Fruit fly (Drosophila melanogaster) whole organism, wandering third instar larva: Measurements from ENCODE around the gene Cyp6a18.

ENCODE experiments used
- CG32264 ChIP-seq: fragments of 200-800 bp; sonication (Bioruptor generic); optimal IDR thresholded peaks from 2 replicates; lab custom pipeline; 2016; ENCODE audit warnings: missing biosample characterization, missing genetic modification characterization
- CrebA ChIP-seq: fragments of 200-800 bp; sonication (Bioruptor generic); optimal IDR thresholded peaks from 2 replicates; lab custom pipeline; 2016; ENCODE audit warnings: missing biosample characterization, mild to moderate bottlenecking, missing genetic modification characterization, borderline replicate concordance
- Dfd ChIP-seq: fragments of >200 bp; optimal IDR thresholded peaks from 2 replicates; lab custom pipeline; 2017; ENCODE audit warnings: missing biosample characterization, missing genetic modification characterization
- Dif ChIP-seq: fragments of 200-275, 200-300 bp; sonication (Bioruptor generic); optimal IDR thresholded peaks from 2 replicates; lab custom pipeline; 2018; ENCODE audit warnings: missing biosample characterization, missing genetic modification characterization; ENCODE audit not compliant: partially characterized antibody
- HLH106 ChIP-seq: fragments of 200-800 bp; optimal IDR thresholded peaks from 3 replicates; lab custom pipeline; 2019; ENCODE audit warnings: missing biosample characterization, mild to moderate bottlenecking, missing genetic modification characterization, moderate library complexity
- Hnf4 ChIP-seq: fragments of 200-800 bp; sonication (Bioruptor generic); optimal IDR thresholded peaks from 2 replicates; lab custom pipeline; 2016; ENCODE audit warnings: missing biosample characterization, mild to moderate bottlenecking, missing genetic modification characterization
- Hr78 ChIP-seq: fragments of >200 bp; optimal IDR thresholded peaks from 2 replicates; lab custom pipeline; 2017; ENCODE audit warnings: missing biosample characterization, missing genetic modification characterization
- Hr83 ChIP-seq: fragments of 200-300 bp; sonication (Bioruptor generic); optimal IDR thresholded peaks from 2 replicates; lab custom pipeline; 2016; ENCODE audit warnings: missing biosample characterization, mild to moderate bottlenecking, missing genetic modification characterization, moderate library complexity; ENCODE audit not compliant: poor library complexity, severe bottlenecking
- Jra ChIP-seq: sonication (Bioruptor generic); optimal IDR thresholded peaks from 2 replicates; lab custom pipeline; 2016; ENCODE audit warnings: missing biosample characterization, missing genetic modification characterization
- Mio ChIP-seq: sonication (Bioruptor generic); optimal IDR thresholded peaks from 2 replicates; lab custom pipeline; 2016; ENCODE audit warnings: missing biosample characterization, missing genetic modification characterization
- Myc ChIP-seq: fragments of >200 bp; optimal IDR thresholded peaks from 2 replicates; lab custom pipeline; 2017
- Rel ChIP-seq, 2 experiments: fragments of 200-800 bp; sonication (Bioruptor generic) in 1 of 2; optimal IDR thresholded peaks; 2 replicates in 1 of 2; 3 replicates in 1 of 2; lab custom pipeline; 2016 to 2019; ENCODE audit warnings: mild to moderate bottlenecking in 2 of 2, missing biosample characterization in 2 of 2, missing genetic modification characterization in 2 of 2, moderate library complexity in 1 of 2
- Sp1 ChIP-seq: fragments of 200-800 bp; sonication (Bioruptor generic); optimal IDR thresholded peaks from 3 replicates; lab custom pipeline; 2019; ENCODE audit warnings: missing biosample characterization, mild to moderate bottlenecking, missing genetic modification characterization, moderate library complexity
- Vsx2 ChIP-seq: fragments of 200-300, 225-300 bp; sonication (Bioruptor generic); optimal IDR thresholded peaks from 2 replicates; lab custom pipeline; 2018; ENCODE audit warnings: missing biosample characterization, missing genetic modification characterization; ENCODE audit not compliant: partially characterized antibody
- brk ChIP-seq: fragments of 200-800 bp; sonication (Bioruptor generic); optimal IDR thresholded peaks from 2 replicates; lab custom pipeline; 2016; ENCODE audit warnings: missing biosample characterization, mild to moderate bottlenecking, missing genetic modification characterization
- dl ChIP-seq, 2 experiments: fragments of 175-275, 200-275 bp in 1 of 2; fragments of 200-275 bp in 1 of 2; sonication (Bioruptor generic); optimal IDR thresholded peaks; lab custom pipeline; 2018; ENCODE audit warnings: mild to moderate bottlenecking in 2 of 2, missing biosample characterization in 2 of 2, missing genetic modification characterization in 2 of 2, moderate library complexity in 2 of 2; ENCODE audit not compliant: partially characterized antibody in 2 of 2, insufficient read depth in 1 of 2
- dmrt93B ChIP-seq: fragments of 200-800 bp; sonication (Bioruptor generic); optimal IDR thresholded peaks from 2 replicates; lab custom pipeline; 2018; ENCODE audit warnings: missing biosample characterization, mild to moderate bottlenecking, missing genetic modification characterization
- dsf ChIP-seq: sonication (Bioruptor generic); optimal IDR thresholded peaks from 2 replicates; lab custom pipeline; 2016; ENCODE audit warnings: missing biosample characterization, missing genetic modification characterization, borderline replicate concordance
- ey ChIP-seq: fragments of 200-800 bp; sonication (Bioruptor generic); optimal IDR thresholded peaks from 2 replicates; lab custom pipeline; 2016; ENCODE audit warnings: missing biosample characterization, missing genetic modification characterization
- foxo ChIP-seq, 2 experiments: fragments of 200-800 bp; sonication (Bioruptor generic); optimal IDR thresholded peaks; 2 replicates in 1 of 2; 3 replicates in 1 of 2; lab custom pipeline; 2016 to 2017; ENCODE audit warnings: missing biosample characterization in 2 of 2, missing genetic modification characterization in 2 of 2
- fru ChIP-seq: fragments of 200-800 bp; sonication (Bioruptor generic); optimal IDR thresholded peaks from 3 replicates; lab custom pipeline; 2016; ENCODE audit warnings: missing biosample characterization, mild to moderate bottlenecking, missing genetic modification characterization
- jim ChIP-seq: fragments of 175-275, 200-325 bp; sonication (Bioruptor generic); optimal IDR thresholded peaks from 2 replicates; lab custom pipeline; 2016; ENCODE audit warnings: missing biosample characterization, mild to moderate bottlenecking, missing genetic modification characterization
- lola ChIP-seq: fragments of >200 bp; optimal IDR thresholded peaks from 2 replicates; lab custom pipeline; 2017; ENCODE audit warnings: missing biosample characterization, missing genetic modification characterization
- pan ChIP-seq: fragments of >200 bp; optimal IDR thresholded peaks from 2 replicates; lab custom pipeline; 2017
- psq ChIP-seq: fragments of 200-800 bp; sonication (Bioruptor generic); optimal IDR thresholded peaks from 3 replicates; lab custom pipeline; 2017; ENCODE audit warnings: missing biosample characterization, mild to moderate bottlenecking, missing genetic modification characterization, moderate library complexity
- rgr ChIP-seq: fragments of 200-800 bp; sonication (Bioruptor generic); optimal IDR thresholded peaks from 3 replicates; lab custom pipeline; 2016; ENCODE audit warnings: missing biosample characterization, mild to moderate bottlenecking, missing genetic modification characterization
- sage ChIP-seq: fragments of 200-800 bp; sonication (Bioruptor generic); optimal IDR thresholded peaks from 2 replicates; lab custom pipeline; 2016; ENCODE audit warnings: missing biosample characterization, mild to moderate bottlenecking, missing genetic modification characterization
- sv ChIP-seq: fragments of 200-800 bp; sonication (Bioruptor generic); optimal IDR thresholded peaks from 3 replicates; lab custom pipeline; 2016; ENCODE audit warnings: missing biosample characterization, missing genetic modification characterization
- tai ChIP-seq: sonication (Bioruptor generic); optimal IDR thresholded peaks from 2 replicates; lab custom pipeline; 2016; ENCODE audit warnings: missing biosample characterization, missing genetic modification characterization

Gene Cyp6a18

dm6 chr3R:27441219-27441808 lies 37.2 kb upstream of the Cyp6a18 start:
- TF ChIP-seq pan (lab: Kevin White, UChicago) (no peak), lola (GFP tag; lab: Kevin White, UChicago) (no peak), CrebA (no peak), foxo (GFP tag; optimal IDR thresholded peaks at IDR 0.05; lab: Kevin White, UChicago) (no peak)
- TF ChIP-seq, all 38 proteins: peak for 0

dm6 chr3R:27442483-27442979 lies 35.9 kb upstream of the Cyp6a18 start:
- TF ChIP-seq CG32264 (GFP tag; lab: Kevin White, UChicago) (no peak), brk (GFP tag; lab: Kevin White, UChicago) (no peak), pan (lab: Kevin White, UChicago) (no peak), rgr (GFP tag; lab: Kevin White, UChicago) (no peak), dsf (no peak), Vsx2 (GFP tag; lab: Kevin White, UChicago) (no peak), Dif (GFP tag; lab: Kevin White, UChicago) (no peak), Dfd (GFP tag; lab: Kevin White, UChicago) (no peak)

- TF ChIP-seq dl (GFP tag; optimal IDR thresholded peaks at IDR 0.05; lab: Kevin White, UChicago; ENCODE audit: insufficient read depth in 1 of 2, partially characterized antibody in 2 of 2): no peak
- no peak for TF ChIP-seq Jra (GFP tag; lab: Kevin White, UChicago)
- TF ChIP-seq Sp1: no peak
- no peak for TF ChIP-seq lola (GFP tag; lab: Kevin White, UChicago)
- no peak for TF ChIP-seq ey
- no peak for TF ChIP-seq psq (GFP tag; lab: Kevin White, UChicago)
- no peak for TF ChIP-seq Mio (GFP tag; lab: Kevin White, UChicago)
- no peak for TF ChIP-seq Hnf4
Observed at dm6 chr3R:27445311-27445710, 33.2 kb upstream of the Cyp6a18 start.

- TF ChIP-seq Jra (GFP tag; lab: Kevin White, UChicago) (no peak), Sp1 (no peak), Myc (lab: Kevin White, UChicago) (no peak), Hr78 (GFP tag; lab: Kevin White, UChicago) (no peak), jim (GFP tag; lab: Kevin White, UChicago) (no peak), HLH106 (tag; lab: Kevin White, UChicago) (no peak), Dif (GFP tag; lab: Kevin White, UChicago) (no peak), sv (GFP tag; lab: Kevin White, UChicago) (no peak), fru (GFP tag; lab: Kevin White, UChicago) (no peak), dl (GFP tag; optimal IDR thresholded peaks at IDR 0.05; lab: Kevin White, UChicago; ENCODE audit: insufficient read depth in 1 of 2, partially characterized antibody in 2 of 2) (no peak), Mio (GFP tag; lab: Kevin White, UChicago) (no peak), dmrt93B (GFP tag; lab: Kevin White, UChicago) (no peak), CG32264 (GFP tag; lab: Kevin White, UChicago) (no peak), sage (GFP tag; lab: Kevin White, UChicago) (no peak), Hnf4 (no peak), tai (no peak), foxo (GFP tag; optimal IDR thresholded peaks at IDR 0.05; lab: Kevin White, UChicago) (no peak), Hr83 (GFP tag; lab: Kevin White, UChicago) (no peak)
Observed at dm6 chr3R:27462917-27463316, 15.6 kb upstream of the Cyp6a18 start.

- TF ChIP-seq Sp1 (no peak), Mio (GFP tag; lab: Kevin White, UChicago) (no peak), Rel (GFP tag; optimal IDR thresholded peaks at IDR 0.05; lab: Kevin White, UChicago) (no peak), Rel (tag; optimal IDR thresholded peaks at IDR 0.05; lab: Kevin White, UChicago) (no peak), sage (GFP tag; lab: Kevin White, UChicago) (no peak), dsf (no peak), Jra (GFP tag; lab: Kevin White, UChicago) (no peak)
Observed at dm6 chr3R:27463889-27464288, 14.6 kb upstream of the Cyp6a18 start, which contains the start of gene CG13978. TSS of gene CG13978 (plus strand) at chr3R:27464189.
